Fruit fly (Drosophila melanogaster) whole organism, embryonic: ENCODE data around the gene CG6465.

ENCODE experiments used
- ATbp ChIP-seq: fragments of 200-800 bp; sonication (Bioruptor generic); optimal IDR thresholded peaks from 2 replicates; lab custom pipeline; 2017; ENCODE audit warnings: missing biosample characterization, mild to moderate bottlenecking, missing genetic modification characterization, missing genetic modification reagents
- CG10147 ChIP-seq: fragments of 200-800 bp; sonication (Bioruptor generic); optimal IDR thresholded peaks from 2 replicates; lab custom pipeline; 2019; ENCODE audit warnings: missing biosample characterization, mild to moderate bottlenecking, missing genetic modification characterization, moderate library complexity
- CG10654 ChIP-seq: fragments of 200-800 bp; sonication (Bioruptor generic); optimal IDR thresholded peaks from 2 replicates; lab custom pipeline; 2016; ENCODE audit warnings: missing biosample characterization, missing genetic modification characterization
- CG11723 ChIP-seq: fragments of 200-800 bp; sonication (Bioruptor generic); optimal IDR thresholded peaks from 2 replicates; lab custom pipeline; 2017; ENCODE audit warnings: missing biosample characterization, mild to moderate bottlenecking, missing genetic modification characterization
- CG12769 ChIP-seq: fragments of 200-800 bp; sonication (Bioruptor generic); optimal IDR thresholded peaks from 2 replicates; lab custom pipeline; 2019; ENCODE audit warnings: missing biosample characterization, mild to moderate bottlenecking, missing genetic modification characterization, moderate library complexity
- CG13287 ChIP-seq: fragments of 200-800 bp; sonication (Bioruptor generic); IDR thresholded peaks from 2 replicates; pipeline ENCODE4 v1.3.6; 2022; ENCODE audit warnings: missing biosample characterization, missing genetic modification characterization; ENCODE audit not compliant: partially characterized antibody
- CG14050 ChIP-seq: fragments of 200-800 bp; sonication (Bioruptor generic); IDR thresholded peaks from 3 replicates; pipeline ENCODE4 v1.3.6; 2022; ENCODE audit warnings: missing biosample characterization, missing genetic modification characterization
- CG15269 ChIP-seq: fragments of 200-800 bp; sonication (Bioruptor generic); optimal IDR thresholded peaks from 2 replicates; lab custom pipeline; 2018; ENCODE audit warnings: missing biosample characterization, mild to moderate bottlenecking, missing genetic modification characterization, moderate library complexity
- CG15479 ChIP-seq: fragments of 200-800 bp; sonication (Bioruptor generic); optimal IDR thresholded peaks from 3 replicates; lab custom pipeline; 2019; ENCODE audit warnings: missing biosample characterization, mild to moderate bottlenecking, missing genetic modification characterization, moderate library complexity
- CG17328 ChIP-seq: fragments of 200-800 bp; sonication (Bioruptor generic); IDR thresholded peaks from 2 replicates; pipeline ENCODE4 v1.3.6; 2022; ENCODE audit warnings: missing biosample characterization, missing genetic modification characterization
- CG1792 ChIP-seq: fragments of 200-800 bp; sonication (Bioruptor generic); optimal IDR thresholded peaks from 2 replicates; lab custom pipeline; 2016; ENCODE audit warnings: missing biosample characterization, missing genetic modification characterization
- CG18764 ChIP-seq: fragments of 200-800 bp; sonication (Bioruptor generic); optimal IDR thresholded peaks from 3 replicates; lab custom pipeline; 2016; ENCODE audit warnings: missing biosample characterization, missing genetic modification characterization
- CG2116 ChIP-seq: fragments of 200-800 bp; sonication (Bioruptor generic); optimal IDR thresholded peaks from 3 replicates; lab custom pipeline; 2018; ENCODE audit warnings: missing biosample characterization, mild to moderate bottlenecking, missing genetic modification characterization
- CG30020 ChIP-seq: fragments of 200-800 bp; optimal IDR thresholded peaks from 2 replicates; lab custom pipeline; 2019; ENCODE audit warnings: missing biosample characterization, mild to moderate bottlenecking, missing genetic modification characterization, moderate library complexity
- CG32532 ChIP-seq: fragments of 200-800 bp; sonication (Bioruptor generic); IDR thresholded peaks from 2 replicates; pipeline ENCODE4 v1.3.6; 2022; ENCODE audit warnings: missing biosample characterization, missing genetic modification characterization
- CG32772 ChIP-seq: fragments of 200-800 bp; sonication (Bioruptor generic); IDR thresholded peaks from 2 replicates; pipeline ENCODE4 v1.3.6; 2022; ENCODE audit warnings: missing biosample characterization, missing genetic modification characterization
- CG34376 ChIP-seq: fragments of 200-800 bp; sonication (Bioruptor generic); optimal IDR thresholded peaks from 2 replicates; lab custom pipeline; 2018; ENCODE audit warnings: missing biosample characterization, mild to moderate bottlenecking, missing genetic modification characterization
- CG34422 ChIP-seq: fragments of 200-800 bp; sonication (Bioruptor generic); IDR thresholded peaks from 3 replicates; pipeline ENCODE4 v1.3.6; 2022; ENCODE audit warnings: missing biosample characterization, missing genetic modification characterization
- CG3847 ChIP-seq: fragments of 200-800 bp; sonication (Bioruptor generic); IDR thresholded peaks from 2 replicates; pipeline ENCODE4 v1.3.6; 2022; ENCODE audit warnings: missing biosample characterization, missing genetic modification characterization
- CG3995 ChIP-seq: fragments of 200-800 bp; sonication (Bioruptor generic); optimal IDR thresholded peaks from 3 replicates; lab custom pipeline; 2016; ENCODE audit warnings: missing biosample characterization, missing genetic modification characterization
- CG43689 ChIP-seq: fragments of 200-800 bp; sonication (Bioruptor generic); IDR thresholded peaks from 2 replicates; pipeline ENCODE4 v1.3.6; 2022; ENCODE audit warnings: missing biosample characterization, missing genetic modification characterization
- CG4707 ChIP-seq: fragments of 200-800 bp; sonication (Bioruptor generic); optimal IDR thresholded peaks from 2 replicates; lab custom pipeline; 2018; ENCODE audit warnings: missing biosample characterization, mild to moderate bottlenecking, missing genetic modification characterization, moderate library complexity
- CG7271 ChIP-seq: fragments of 200-800 bp; sonication (Bioruptor generic); optimal IDR thresholded peaks from 2 replicates; lab custom pipeline; 2018; ENCODE audit warnings: missing biosample characterization, mild to moderate bottlenecking, missing genetic modification characterization, moderate library complexity
- CG7928 ChIP-seq: fragments of 200-800 bp; sonication (Bioruptor generic); optimal IDR thresholded peaks from 2 replicates; lab custom pipeline; 2017; ENCODE audit warnings: missing biosample characterization, mild to moderate bottlenecking, missing genetic modification characterization
- CG7987 ChIP-seq: fragments of 200-800 bp; sonication (Bioruptor generic); optimal IDR thresholded peaks from 2 replicates; lab custom pipeline; 2018; ENCODE audit warnings: missing biosample characterization, mild to moderate bottlenecking, missing genetic modification characterization, moderate library complexity
- CG9609 ChIP-seq: fragments of 200-800 bp; sonication (Bioruptor generic); optimal IDR thresholded peaks from 3 replicates; lab custom pipeline; 2016; ENCODE audit warnings: missing biosample characterization, missing genetic modification characterization
- D19B ChIP-seq: fragments of 200-800 bp; sonication (Bioruptor generic); optimal IDR thresholded peaks from 2 replicates; lab custom pipeline; 2017; ENCODE audit warnings: missing biosample characterization, mild to moderate bottlenecking, missing genetic modification characterization
- E2f1 ChIP-seq: fragments of 200-800 bp; sonication (Bioruptor generic); IDR thresholded peaks from 2 replicates; pipeline ENCODE4 v1.3.6; 2022; ENCODE audit warnings: missing biosample characterization, missing genetic modification characterization
- Ets97D ChIP-seq: fragments of 200-800 bp; sonication (Bioruptor generic); optimal IDR thresholded peaks from 3 replicates; lab custom pipeline; 2016; ENCODE audit warnings: missing biosample characterization, missing genetic modification characterization
- HLH54F ChIP-seq: fragments of 200-800 bp; sonication (Bioruptor generic); optimal IDR thresholded peaks from 3 replicates; lab custom pipeline; 2016; ENCODE audit warnings: missing biosample characterization, missing genetic modification characterization
- Lim3 ChIP-seq: fragments of 200-800 bp; sonication (Bioruptor generic); IDR thresholded peaks from 2 replicates; pipeline ENCODE4 v1.3.6; 2022; ENCODE audit warnings: missing biosample characterization, missing genetic modification characterization
- Lpt ChIP-seq: fragments of >200 bp; optimal IDR thresholded peaks from 2 replicates; lab custom pipeline; 2018; ENCODE audit warnings: missing biosample characterization, missing genetic modification characterization
- Mrtf ChIP-seq: fragments of 200-800 bp; sonication (Bioruptor generic); IDR thresholded peaks from 3 replicates; pipeline ENCODE4 v1.3.6; 2022; ENCODE audit warnings: missing biosample characterization, missing genetic modification characterization
- Nf-YC ChIP-seq: fragments of 200-800 bp; optimal IDR thresholded peaks from 3 replicates; lab custom pipeline; 2019; ENCODE audit warnings: missing biosample characterization, mild to moderate bottlenecking, missing genetic modification characterization, moderate library complexity
- NfI ChIP-seq: fragments of 200-800 bp; sonication (Bioruptor generic); optimal IDR thresholded peaks from 3 replicates; lab custom pipeline; 2018; ENCODE audit warnings: missing biosample characterization, mild to moderate bottlenecking, missing genetic modification characterization, moderate library complexity
- bowl ChIP-seq: fragments of 200-800 bp; sonication (Bioruptor generic); IDR thresholded peaks from 2 replicates; pipeline ENCODE4 v1.3.6; 2022; ENCODE audit warnings: missing biosample characterization, missing genetic modification characterization
- chn ChIP-seq: fragments of 200-800 bp; sonication (Bioruptor generic); optimal IDR thresholded peaks from 2 replicates; lab custom pipeline; 2016; ENCODE audit warnings: missing biosample characterization, missing genetic modification characterization
- eyg ChIP-seq: fragments of 200-800 bp; sonication (Bioruptor generic); optimal IDR thresholded peaks from 3 replicates; lab custom pipeline; 2016; ENCODE audit warnings: missing biosample characterization, missing genetic modification characterization
- ftz-f1 ChIP-seq: fragments of 200-800 bp; sonication (Bioruptor generic); optimal IDR thresholded peaks from 2 replicates; lab custom pipeline; 2016; ENCODE audit warnings: missing biosample characterization, missing genetic modification characterization
- fu2 ChIP-seq: fragments of 200-800 bp; sonication (Bioruptor generic); optimal IDR thresholded peaks from 2 replicates; lab custom pipeline; 2016; ENCODE audit warnings: missing biosample characterization, missing genetic modification characterization
- grn ChIP-seq: fragments of 200-800 bp; sonication (Bioruptor generic); optimal IDR thresholded peaks from 3 replicates; lab custom pipeline; 2017; ENCODE audit warnings: missing biosample characterization, missing genetic modification characterization
- gt ChIP-seq: fragments of 200-800 bp; sonication (Bioruptor generic); IDR thresholded peaks from 2 replicates; pipeline ENCODE4 v1.3.6; 2022; ENCODE audit warnings: missing biosample characterization, missing genetic modification characterization
- hbn ChIP-seq: fragments of 200-800 bp; sonication (Bioruptor generic); IDR thresholded peaks from 2 replicates; pipeline ENCODE4 v1.3.6; 2022; ENCODE audit warnings: missing biosample characterization, missing genetic modification characterization; ENCODE audit not compliant: partially characterized antibody
- jumu ChIP-seq: fragments of 200-800 bp; sonication (Bioruptor generic); optimal IDR thresholded peaks from 3 replicates; lab custom pipeline; 2016; ENCODE audit warnings: missing biosample characterization, missing genetic modification characterization
- kay ChIP-seq: fragments of 200-800 bp; sonication (Bioruptor generic); optimal IDR thresholded peaks from 2 replicates; lab custom pipeline; 2016; ENCODE audit warnings: missing biosample characterization, missing genetic modification characterization
- klu ChIP-seq: fragments of 200-800 bp; sonication (Bioruptor generic); IDR thresholded peaks from 2 replicates; pipeline ENCODE4 v1.3.6; 2022; ENCODE audit warnings: missing biosample characterization, missing genetic modification characterization
- ro ChIP-seq: fragments of 200-800 bp; sonication (Bioruptor generic); IDR thresholded peaks from 2 replicates; pipeline ENCODE4 v1.3.6; 2022; ENCODE audit warnings: missing biosample characterization, missing genetic modification characterization
- sd ChIP-seq: fragments of 200-800 bp; sonication (Bioruptor generic); optimal IDR thresholded peaks from 3 replicates; lab custom pipeline; 2018; ENCODE audit warnings: missing biosample characterization, mild to moderate bottlenecking, missing genetic modification characterization, moderate library complexity
- stwl ChIP-seq: fragments of 200-800 bp; sonication (Bioruptor generic); optimal IDR thresholded peaks from 3 replicates; lab custom pipeline; 2018; ENCODE audit warnings: missing biosample characterization, mild to moderate bottlenecking, missing genetic modification characterization, moderate library complexity
- toy ChIP-seq: fragments of 200-800 bp; sonication (Bioruptor generic); IDR thresholded peaks from 2 replicates; pipeline ENCODE4 v1.3.6; 2022; ENCODE audit warnings: missing biosample characterization, missing genetic modification characterization
- zfh1 ChIP-seq: fragments of 200-800 bp; sonication (Bioruptor generic); IDR thresholded peaks from 3 replicates; pipeline ENCODE4 v1.3.6; 2022; ENCODE audit warnings: missing biosample characterization, missing genetic modification characterization

CG6465 gene

dm6 chr3R:10677245-10677902, at the start of gene CG6465 (continued):
- TF ChIP-seq CG12769 (tag; lab: Kevin White, UChicago) (peak; percentile 18), klu (GFP tag; lab: Robert Waterston, UW) (no peak), chn (GFP tag; lab: Kevin White, UChicago) (no peak), HLH54F (GFP tag; lab: Kevin White, UChicago) (no peak), CG15269 (no peak), zfh1 (GFP tag; lab: Robert Waterston, UW) (no peak), jumu (GFP tag; lab: Kevin White, UChicago) (no peak), gt (GFP tag; lab: Robert Waterston, UW) (no peak), grn (GFP tag; lab: Kevin White, UChicago) (peak; percentile 98), bowl (GFP tag; lab: Robert Waterston, UW) (no peak), CG32532 (0 out of 2 replicates have a peak, but pooled peaks have one; percentile 21), Lim3 (no peak), CG2116 (GFP tag; lab: Kevin White, UChicago) (no peak), CG10147 (GFP tag; lab: Kevin White, UChicago) (no peak), CG18764 (GFP tag; lab: Kevin White, UChicago) (no peak), CG3995 (GFP tag; lab: Kevin White, UChicago) (peak; percentile 52), ro (GFP tag; lab: Robert Waterston, UW) (no peak), CG34422 (no peak), kay (GFP tag; lab: Kevin White, UChicago) (no peak), Mrtf (GFP tag; lab: Robert Waterston, UW) (no peak), Nf-YC (peak; percentile 45), CG32772 (no peak), CG10654 (no peak), CG43689 (GFP tag; lab: Robert Waterston, UW) (no peak), CG30020 (no peak), CG7928 (GFP tag; lab: Kevin White, UChicago) (no peak), CG9609 (GFP tag; lab: Kevin White, UChicago) (no peak), CG15479 (no peak), sd (tag; lab: Kevin White, UChicago) (peak; percentile 9), D19B (GFP tag; lab: Kevin White, UChicago) (no peak), fu2 (no peak), CG7987 (GFP tag; lab: Kevin White, UChicago) (peak; percentile 6), CG17328 (no peak), E2f1 (GFP tag; lab: Robert Waterston, UW) (0 out of 2 replicates have a peak, but pooled peaks have one; percentile 44), CG3847 (no peak), NfI (no peak), ftz-f1 (GFP tag; lab: Kevin White, UChicago) (peak; percentile 88), hbn (GFP tag; lab: Robert Waterston, UW) (no peak), eyg (GFP tag; lab: Kevin White, UChicago) (no peak), ATbp (GFP tag; lab: Kevin White, UChicago) (no peak), CG7271 (tag; lab: Kevin White, UChicago) (no peak), Ets97D (GFP tag; lab: Kevin White, UChicago) (peak; percentile 9), CG13287 (GFP tag; lab: Robert Waterston, UW) (peak; percentile 48; the same call in 1 of the 2 replicates), CG11723 (GFP tag; lab: Kevin White, UChicago) (no peak), CG14050 (GFP tag; lab: Robert Waterston, UW) (no peak), CG1792 (GFP tag; lab: Kevin White, UChicago) (peak; percentile 42), stwl (peak; percentile 85), CG4707 (GFP tag; lab: Kevin White, UChicago) (no peak), toy (no peak), CG34376 (GFP tag; lab: Kevin White, UChicago) (peak; percentile 38), Lpt (GFP tag; lab: Kevin White, UChicago) (no peak)
